Fruit fly (Drosophila melanogaster) whole organism, embryonic: ENCODE measurements around the gene Dpm1.

Experiments used
- ATbp ChIP-seq: fragments of 200-800 bp; sonication (Bioruptor generic); optimal IDR thresholded peaks from 2 replicates; lab custom pipeline; 2017; ENCODE audit warnings: missing biosample characterization, mild to moderate bottlenecking, missing genetic modification characterization, missing genetic modification reagents
- Atf6 ChIP-seq: fragments of 200-800 bp; sonication (Bioruptor generic); IDR thresholded peaks from 2 replicates; pipeline ENCODE4 v1.3.6; 2022; ENCODE audit warnings: missing biosample characterization, missing genetic modification characterization
- Bdp1 ChIP-seq: fragments of 200-800 bp; sonication (Bioruptor generic); optimal IDR thresholded peaks from 3 replicates; lab custom pipeline; 2016; ENCODE audit warnings: missing biosample characterization, missing genetic modification characterization
- CG12155 ChIP-seq: fragments of 200-800 bp; sonication (Bioruptor generic); optimal IDR thresholded peaks from 3 replicates; lab custom pipeline; 2016; ENCODE audit warnings: missing biosample characterization, missing genetic modification characterization
- CG13296 ChIP-seq: fragments of 200-800 bp; sonication (Bioruptor generic); optimal IDR thresholded peaks from 3 replicates; lab custom pipeline; 2018; ENCODE audit warnings: missing biosample characterization, mild to moderate bottlenecking, missing genetic modification characterization
- CG13775 ChIP-seq: fragments of 200-800 bp; sonication (Bioruptor generic); optimal IDR thresholded peaks from 3 replicates; lab custom pipeline; 2017; ENCODE audit warnings: missing biosample characterization, mild to moderate bottlenecking, missing genetic modification characterization
- CG15514 ChIP-seq: fragments of 200-800 bp; sonication (Bioruptor generic); optimal IDR thresholded peaks from 3 replicates; lab custom pipeline; 2017; ENCODE audit warnings: missing biosample characterization, missing genetic modification characterization, mild to moderate bottlenecking, moderate library complexity, missing genetic modification reagents
- CG1647 ChIP-seq: fragments of 200-800 bp; sonication (Bioruptor generic); optimal IDR thresholded peaks from 3 replicates; lab custom pipeline; 2016; ENCODE audit warnings: missing biosample characterization, missing genetic modification characterization
- CG16813 ChIP-seq: fragments of 200-800 bp; sonication (Bioruptor generic); IDR thresholded peaks from 3 replicates; pipeline ENCODE4 v1.3.6; 2022; ENCODE audit warnings: missing biosample characterization, missing genetic modification characterization; ENCODE audit not compliant: partially characterized antibody
- CG16863 ChIP-seq: fragments of 200-800 bp; sonication (Bioruptor generic); optimal IDR thresholded peaks from 3 replicates; lab custom pipeline; 2016; ENCODE audit warnings: missing biosample characterization, missing genetic modification characterization
- CG2116 ChIP-seq: fragments of 200-800 bp; sonication (Bioruptor generic); optimal IDR thresholded peaks from 3 replicates; lab custom pipeline; 2018; ENCODE audit warnings: missing biosample characterization, mild to moderate bottlenecking, missing genetic modification characterization
- CG2129 ChIP-seq: fragments of 200-800 bp; sonication (Bioruptor generic); IDR thresholded peaks from 2 replicates; pipeline ENCODE4 v1.3.6; 2022; ENCODE audit warnings: missing biosample characterization, missing genetic modification characterization; ENCODE audit not compliant: partially characterized antibody
- CG4282 ChIP-seq: fragments of 200-800 bp; sonication (Bioruptor generic); optimal IDR thresholded peaks from 2 replicates; lab custom pipeline; 2016; ENCODE audit warnings: missing biosample characterization, missing genetic modification characterization
- CG43689 ChIP-seq: fragments of 200-800 bp; sonication (Bioruptor generic); IDR thresholded peaks from 2 replicates; pipeline ENCODE4 v1.3.6; 2022; ENCODE audit warnings: missing biosample characterization, missing genetic modification characterization
- CG4617 ChIP-seq: fragments of 200-800 bp; sonication (Bioruptor generic); optimal IDR thresholded peaks from 3 replicates; lab custom pipeline; 2016; ENCODE audit warnings: missing biosample characterization, missing genetic modification characterization, borderline replicate concordance
- CG5953 ChIP-seq: fragments of 200-800 bp; sonication (Bioruptor generic); IDR thresholded peaks from 2 replicates; pipeline ENCODE4 v1.3.6; 2022; ENCODE audit warnings: missing biosample characterization, missing genetic modification characterization
- CG8388 ChIP-seq: fragments of 200-800 bp; sonication (Bioruptor generic); optimal IDR thresholded peaks from 2 replicates; lab custom pipeline; 2019; ENCODE audit warnings: missing biosample characterization, mild to moderate bottlenecking, missing genetic modification characterization, moderate library complexity
- CG8478 ChIP-seq: fragments of >200 bp; optimal IDR thresholded peaks from 2 replicates; lab custom pipeline; 2018
- CG9817 ChIP-seq: fragments of 200-800 bp; sonication (Bioruptor generic); optimal IDR thresholded peaks from 2 replicates; lab custom pipeline; 2018; ENCODE audit warnings: missing biosample characterization, mild to moderate bottlenecking, missing genetic modification characterization, moderate library complexity
- CrebB ChIP-seq: fragments of 200-800 bp; sonication (Bioruptor generic); optimal IDR thresholded peaks from 3 replicates; lab custom pipeline; 2018; ENCODE audit warnings: missing biosample characterization, mild to moderate bottlenecking, missing genetic modification characterization
- Dref ChIP-seq: fragments of 200-800 bp; sonication (Bioruptor generic); IDR thresholded peaks from 2 replicates; pipeline ENCODE4 v1.3.6; 2022; ENCODE audit warnings: missing biosample characterization, missing genetic modification characterization
- E2f1 ChIP-seq: fragments of 200-800 bp; sonication (Bioruptor generic); IDR thresholded peaks from 2 replicates; pipeline ENCODE4 v1.3.6; 2022; ENCODE audit warnings: missing biosample characterization, missing genetic modification characterization
- Gug ChIP-seq: fragments of 200-800 bp; sonication (Bioruptor generic); IDR thresholded peaks from 4 replicates; pipeline ENCODE4 v1.3.6; 2022; ENCODE audit warnings: missing biosample characterization, missing genetic modification characterization
- HLH3B ChIP-seq: fragments of 200-800 bp; sonication (Bioruptor generic); IDR thresholded peaks from 2 replicates; pipeline ENCODE4 v1.3.6; 2022; ENCODE audit warnings: missing biosample characterization, missing genetic modification characterization
- Hey ChIP-seq: fragments of 200-800 bp; sonication (Bioruptor generic); optimal IDR thresholded peaks from 3 replicates; lab custom pipeline; 2018; ENCODE audit warnings: missing biosample characterization, mild to moderate bottlenecking, missing genetic modification characterization
- HmgZ ChIP-seq: fragments of 200-800 bp; sonication (Bioruptor generic); optimal IDR thresholded peaks from 2 replicates; lab custom pipeline; 2018; ENCODE audit warnings: missing biosample characterization, mild to moderate bottlenecking, missing genetic modification characterization
- Oli ChIP-seq: fragments of 200-800 bp; sonication (Bioruptor generic); optimal IDR thresholded peaks from 2 replicates; lab custom pipeline; 2018; ENCODE audit warnings: missing biosample characterization, mild to moderate bottlenecking, missing genetic modification characterization, moderate library complexity
- Rx ChIP-seq: fragments of 200-800 bp; sonication (Bioruptor generic); IDR thresholded peaks from 2 replicates; pipeline ENCODE4 v1.3.6; 2022; ENCODE audit warnings: missing biosample characterization, missing genetic modification characterization
- Vsx1 ChIP-seq: fragments of 200-800 bp; sonication (Bioruptor generic); optimal IDR thresholded peaks from 2 replicates; lab custom pipeline; 2017; ENCODE audit warnings: missing biosample characterization, mild to moderate bottlenecking, missing genetic modification characterization, missing genetic modification reagents
- ase ChIP-seq: fragments of 200-800 bp; sonication (Bioruptor generic); IDR thresholded peaks from 3 replicates; pipeline ENCODE4 v1.3.6; 2022; ENCODE audit warnings: missing biosample characterization, missing genetic modification characterization
- az2 ChIP-seq: fragments of 200-800 bp; sonication (Bioruptor generic); optimal IDR thresholded peaks from 3 replicates; lab custom pipeline; 2016; ENCODE audit warnings: missing biosample characterization, missing genetic modification characterization
- bsh ChIP-seq, 2 experiments: fragments of 200-800 bp; sonication (Bioruptor generic); optimal IDR thresholded peaks; 2 replicates each; lab custom pipeline; 2017 to 2018; ENCODE audit warnings: mild to moderate bottlenecking in 2 of 2, missing biosample characterization in 2 of 2, missing genetic modification characterization in 2 of 2, moderate library complexity in 1 of 2
- eve ChIP-seq, 2 experiments: fragments of >200 bp; optimal IDR thresholded peaks; 2 replicates each; lab custom pipeline; 2017; ENCODE audit warnings: missing biosample characterization in 2 of 2, missing genetic modification characterization in 2 of 2
- ewg ChIP-seq: fragments of 200-800 bp; sonication (Bioruptor generic); optimal IDR thresholded peaks from 3 replicates; lab custom pipeline; 2017; ENCODE audit warnings: mild to moderate bottlenecking, missing biosample characterization, missing genetic modification reagents, missing genetic modification characterization
- fd96Cb ChIP-seq: fragments of 200-800 bp; sonication (Bioruptor generic); optimal IDR thresholded peaks from 2 replicates; lab custom pipeline; 2018; ENCODE audit warnings: missing biosample characterization, mild to moderate bottlenecking, missing genetic modification characterization, moderate library complexity
- fu2 ChIP-seq: fragments of 200-800 bp; sonication (Bioruptor generic); optimal IDR thresholded peaks from 2 replicates; lab custom pipeline; 2016; ENCODE audit warnings: missing biosample characterization, missing genetic modification characterization
- gcm ChIP-seq: fragments of 200-800 bp; sonication (Bioruptor generic); optimal IDR thresholded peaks from 2 replicates; lab custom pipeline; 2019; ENCODE audit warnings: missing biosample characterization, mild to moderate bottlenecking, missing genetic modification characterization, moderate library complexity
- gem ChIP-seq: fragments of 200-800 bp; sonication (Bioruptor generic); optimal IDR thresholded peaks from 2 replicates; lab custom pipeline; 2019; ENCODE audit warnings: missing biosample characterization, mild to moderate bottlenecking, missing genetic modification characterization, moderate library complexity
- hbn ChIP-seq: fragments of 200-800 bp; sonication (Bioruptor generic); IDR thresholded peaks from 2 replicates; pipeline ENCODE4 v1.3.6; 2022; ENCODE audit warnings: missing biosample characterization, missing genetic modification characterization; ENCODE audit not compliant: partially characterized antibody
- insv ChIP-seq, 2 experiments: fragments of 200-800 bp; sonication (Bioruptor generic); optimal IDR thresholded peaks; 3 replicates each; lab custom pipeline; 2016 to 2018; ENCODE audit warnings: missing biosample characterization in 2 of 2, missing genetic modification characterization in 2 of 2
- lbe ChIP-seq: fragments of 200-800 bp; sonication (Bioruptor generic); optimal IDR thresholded peaks from 2 replicates; lab custom pipeline; 2016; ENCODE audit warnings: missing biosample characterization, mild to moderate bottlenecking, missing genetic modification characterization
- repo ChIP-seq: fragments of 200-800 bp; sonication (Bioruptor generic); optimal IDR thresholded peaks from 2 replicates; lab custom pipeline; 2016; ENCODE audit warnings: missing biosample characterization, missing genetic modification characterization
- schlank ChIP-seq: fragments of 200-800 bp; sonication (Bioruptor generic); optimal IDR thresholded peaks from 2 replicates; lab custom pipeline; 2018; ENCODE audit warnings: missing biosample characterization, mild to moderate bottlenecking, missing genetic modification characterization
- sisA ChIP-seq: fragments of 200-800 bp; sonication (Bioruptor generic); IDR thresholded peaks from 2 replicates; pipeline ENCODE4 v1.3.6; 2022; ENCODE audit warnings: missing biosample characterization, missing genetic modification characterization
- sr ChIP-seq: fragments of 200-800 bp; sonication (Bioruptor generic); IDR thresholded peaks from 3 replicates; pipeline ENCODE4 v1.3.6; 2022; ENCODE audit warnings: missing biosample characterization, missing genetic modification characterization
- stwl ChIP-seq: fragments of 200-800 bp; sonication (Bioruptor generic); optimal IDR thresholded peaks from 3 replicates; lab custom pipeline; 2018; ENCODE audit warnings: missing biosample characterization, mild to moderate bottlenecking, missing genetic modification characterization, moderate library complexity
- toy ChIP-seq: fragments of 200-800 bp; sonication (Bioruptor generic); IDR thresholded peaks from 2 replicates; pipeline ENCODE4 v1.3.6; 2022; ENCODE audit warnings: missing biosample characterization, missing genetic modification characterization
- tup ChIP-seq: fragments of 200-800 bp; sonication (Bioruptor generic); optimal IDR thresholded peaks from 2 replicates; lab custom pipeline; 2016; ENCODE audit warnings: missing biosample characterization, mild to moderate bottlenecking, missing genetic modification characterization, moderate library complexity
- zfh2 ChIP-seq: fragments of 200-800 bp; sonication (Bioruptor generic); optimal IDR thresholded peaks from 2 replicates; lab custom pipeline; 2016; ENCODE audit warnings: missing biosample characterization, missing genetic modification characterization

Dpm1 gene

DNA sequence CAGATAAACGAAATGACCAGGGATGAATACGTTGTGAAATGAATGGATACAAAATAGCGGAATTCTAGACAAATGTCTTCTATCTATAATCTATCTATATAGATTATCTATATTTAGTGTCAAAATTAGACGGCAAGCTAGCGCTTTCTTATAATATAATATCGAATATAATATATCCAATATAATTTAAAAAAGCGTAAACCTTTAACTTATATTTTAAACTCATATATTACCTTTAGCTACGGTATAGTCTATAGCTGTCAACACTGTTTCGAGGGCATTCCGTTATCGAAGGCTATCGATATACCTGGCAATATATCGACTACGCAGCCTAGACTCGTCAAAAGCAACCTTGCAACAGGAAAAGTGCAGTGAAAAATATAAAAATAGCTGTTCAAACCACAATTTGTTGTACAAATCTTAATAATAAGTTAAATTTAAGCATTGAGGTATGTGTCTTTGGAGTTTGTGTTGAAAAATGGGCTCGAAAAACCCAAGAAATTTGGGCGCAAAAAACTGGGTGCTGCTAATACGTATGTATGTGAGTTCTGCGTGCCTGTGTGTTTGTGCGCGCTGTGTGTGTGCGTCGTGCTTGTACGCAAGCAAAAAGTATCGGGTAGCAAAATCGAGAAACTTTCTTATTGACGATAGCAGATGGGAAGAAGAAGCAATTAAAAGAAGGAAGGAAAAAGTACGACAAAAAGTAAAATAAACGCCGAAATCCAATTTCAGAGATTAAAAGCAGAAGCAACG, 33.1 kb downstream of the Dpm1 start, which contains the start of the genes swm and Ctu2 (continued):
- peak; percentile 18; the same call in 1 of the 2 replicates for TF ChIP-seq Rx (GFP tag; lab: Robert Waterston, UW)
- peak; percentile 45 for TF ChIP-seq CG4617 (GFP tag; lab: Kevin White, UChicago)
- peak; percentile 98 for TF ChIP-seq CG2116 (GFP tag; lab: Kevin White, UChicago)
- TF ChIP-seq CG43689 = no peak
- peak; percentile 46 for TF ChIP-seq E2f1 (GFP tag; lab: Robert Waterston, UW)
- TF ChIP-seq Oli = no peak
- no peak for TF ChIP-seq sr (GFP tag; lab: Robert Waterston, UW)
- TF ChIP-seq schlank (tag; lab: Kevin White, UChicago) = no peak
- TF ChIP-seq fu2 = no peak
- TF ChIP-seq stwl (tag; lab: Kevin White, UChicago) = peak; percentile 61
- peak; percentile 79 for TF ChIP-seq CG9817
- TF ChIP-seq Vsx1 = no peak
- peak; percentile 48 for TF ChIP-seq az2 (GFP tag; lab: Kevin White, UChicago)
- peak; percentile 26; the same call in 2 of the 4 replicates for TF ChIP-seq Gug (GFP tag; lab: Robert Waterston, UW)
- TF ChIP-seq CG8478 (lab: Kevin White, UChicago) = peak; percentile 81
- TF ChIP-seq gcm = no peak
- no peak; the same call in 1 of the 2 replicates for TF ChIP-seq Atf6 (GFP tag; lab: Robert Waterston, UW)
- no peak for TF ChIP-seq ATbp (GFP tag; lab: Kevin White, UChicago)
- TF ChIP-seq insv (GFP tag; optimal IDR thresholded peaks at IDR 0.05; lab: Kevin White, UChicago) = peak in 1 of 2 experiments; percentile 51
- no peak for TF ChIP-seq gem (tag; lab: Kevin White, UChicago)
- TF ChIP-seq eve (GFP tag; optimal IDR thresholded peaks at IDR 0.05; lab: Kevin White, UChicago) = no peak
- no peak for TF ChIP-seq CG1647
- no peak for TF ChIP-seq CG5953 (GFP tag; lab: Robert Waterston, UW)
- peak; percentile 68 for TF ChIP-seq CG13296 (GFP tag; lab: Kevin White, UChicago)
- TF ChIP-seq fd96Cb (tag; lab: Kevin White, UChicago) = peak; percentile 48
- TF ChIP-seq toy (GFP tag; lab: Robert Waterston, UW) = no peak
- TF ChIP-seq Hey = no peak
- TF ChIP-seq HLH3B = peak; percentile 53; the same call in 1 of the 2 replicates
- TF ChIP-seq sisA (GFP tag; lab: Robert Waterston, UW) = peak; percentile 13; the same call in 1 of the 2 replicates
- no peak for TF ChIP-seq CG16863 (GFP tag; lab: Kevin White, UChicago)
- no peak for TF ChIP-seq ewg (GFP tag; lab: Kevin White, UChicago)
- no peak for TF ChIP-seq tup
- TF ChIP-seq ase = no peak
- TF ChIP-seq bsh (GFP tag; optimal IDR thresholded peaks at IDR 0.05; lab: Kevin White, UChicago) = peak in 1 of 2 experiments; percentile 67
- TF ChIP-seq HmgZ (tag; lab: Kevin White, UChicago) = peak; percentile 22
- peak; percentile 69 for TF ChIP-seq CG8388 (GFP tag; lab: Kevin White, UChicago)
- peak; percentile 81 for TF ChIP-seq Dref (GFP tag; lab: Robert Waterston, UW)
- TF ChIP-seq repo (GFP tag; lab: Kevin White, UChicago) = no peak
- TF ChIP-seq Bdp1 (GFP tag; lab: Kevin White, UChicago) = no peak
- TF ChIP-seq CG13775 (GFP tag; lab: Kevin White, UChicago) = peak; percentile 55
- no peak for TF ChIP-seq CG4282 (GFP tag; lab: Kevin White, UChicago)
- TF ChIP-seq CG12155 = peak; percentile 60
- TF ChIP-seq CG2129 (GFP tag; lab: Robert Waterston, UW) = peak; percentile 19; the same call in 1 of the 2 replicates
- TF ChIP-seq CG16813 (GFP tag; lab: Robert Waterston, UW) = peak; percentile 78
- TF ChIP-seq zfh2 (GFP tag; lab: Kevin White, UChicago) = peak; percentile 7
- TF ChIP-seq lbe (GFP tag; lab: Kevin White, UChicago) = peak; percentile 27
- TF ChIP-seq CG15514 = peak; percentile 44
- peak; percentile 9 for TF ChIP-seq CrebB
- TF ChIP-seq hbn = peak; percentile 66
